Worm (Caenorhabditis elegans): ENCODE measurements around the gene dnj-1.

Gene dnj-1

DNA sequence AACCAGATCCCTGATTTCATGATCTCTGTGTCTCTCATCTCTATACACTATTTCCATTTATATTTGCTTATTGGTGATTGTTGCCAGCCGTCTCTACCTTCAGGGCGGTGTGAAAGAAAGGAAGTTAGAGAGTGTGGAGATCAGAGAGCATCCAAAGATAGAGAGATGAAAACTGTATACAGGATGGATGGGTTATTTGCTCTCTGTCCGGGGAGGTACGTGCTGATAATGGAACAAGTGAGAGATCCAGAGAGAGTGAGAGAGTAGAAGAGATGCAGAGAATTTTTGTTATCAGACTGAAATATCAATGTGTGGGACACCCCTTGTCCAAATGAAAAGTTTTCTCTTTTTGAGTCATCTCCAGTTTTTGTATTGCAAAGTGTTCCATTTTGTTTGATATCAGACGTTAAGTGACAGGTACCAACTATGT lies 14.7 kb upstream of the dnj-1 start (continued):
- TF ChIP-seq mxl-2 (GFP tag; conservative IDR thresholded peaks at IDR 0.05) = 0 out of 2 replicates have a peak, but pooled peaks have one; percentile 3
- no peak for TF ChIP-seq F26F4.8 (GFP tag; conservative IDR thresholded peaks at IDR 0.05)
- no peak for TF ChIP-seq snpc-1.2 (GFP tag; IDR thresholded peaks at IDR 0.05)
- peak; percentile 28 for TF ChIP-seq hlh-30 (tag; optimal IDR thresholded peaks at IDR 0.05; ENCODE audit: insufficient read depth)
- TF ChIP-seq spr-1 (tag; optimal IDR thresholded peaks at IDR 0.05) = no peak
- TF ChIP-seq lsy-2 (tag; optimal IDR thresholded peaks at IDR 0.05) = no peak
- TF ChIP-seq T20F7.1 (GFP tag; optimal IDR thresholded peaks at IDR 0.05) = peak; percentile 12
- peak; percentile 83 for TF ChIP-seq nhr-6 (tag; optimal IDR thresholded peaks at IDR 0.05)
- no peak for TF ChIP-seq mdt-29 (GFP tag; IDR thresholded peaks at IDR 0.05)
- no peak for TF ChIP-seq F49E8.2 (tag; optimal IDR thresholded peaks at IDR 0.05; ENCODE audit: borderline replicate concordance)
- TF ChIP-seq lin-39 (tag; optimal IDR thresholded peaks at IDR 0.05) = no peak
- no peak for TF ChIP-seq Y48G9A.11 (GFP tag; IDR thresholded peaks at IDR 0.05)
- TF ChIP-seq nhr-237 (tag; optimal IDR thresholded peaks at IDR 0.05) = no peak
- TF ChIP-seq saeg-2 (GFP tag; IDR thresholded peaks at IDR 0.05) = 0 out of 2 replicates have a peak, but pooled peaks have one; percentile 29
- TF ChIP-seq fkh-10 (GFP tag; optimal IDR thresholded peaks at IDR 0.05) = no peak
- no peak for TF ChIP-seq Y5F2A.4 (GFP tag; optimal IDR thresholded peaks at IDR 0.05)
- no peak for TF ChIP-seq zag-1 (tag; optimal IDR thresholded peaks at IDR 0.05)
- TF ChIP-seq nhr-76 (tag; optimal IDR thresholded peaks at IDR 0.05) = no peak
- TF ChIP-seq lim-7 (GFP tag; IDR thresholded peaks at IDR 0.05) = no peak
- no peak for TF ChIP-seq daf-8 (GFP tag; IDR thresholded peaks at IDR 0.05)
- no peak for TF ChIP-seq mep-1 (tag; optimal IDR thresholded peaks at IDR 0.05)
- no peak for TF ChIP-seq F44E2.7 (GFP tag; IDR thresholded peaks at IDR 0.05)
- TF ChIP-seq dmd-6 (GFP tag; IDR thresholded peaks at IDR 0.05) = peak; percentile 89
- TF ChIP-seq gei-8 (GFP tag; optimal IDR thresholded peaks at IDR 0.05) = no peak
- TF ChIP-seq nhr-102 (tag; optimal IDR thresholded peaks at IDR 0.05) = no peak
- no peak for TF ChIP-seq nhr-111 (GFP tag; optimal IDR thresholded peaks at IDR 0.05)
- TF ChIP-seq set-16 (GFP tag; IDR thresholded peaks at IDR 0.05) = no peak
- TF ChIP-seq egl-27 (tag; optimal IDR thresholded peaks at IDR 0.05) = no peak
- no peak for TF ChIP-seq daf-19 (GFP tag; conservative IDR thresholded peaks at IDR 0.05)
- peak; percentile 95 for TF ChIP-seq pqm-1 (tag; optimal IDR thresholded peaks at IDR 0.05)
- TF ChIP-seq egl-43 (GFP tag; IDR thresholded peaks at IDR 0.05) = no peak
- no peak for TF ChIP-seq zip-2 (tag; optimal IDR thresholded peaks at IDR 0.05)
- TF ChIP-seq aha-1 (tag) = peak; percentile 71
- TF ChIP-seq lir-3 (tag; optimal IDR thresholded peaks at IDR 0.05) = no peak
- no peak for TF ChIP-seq Y75B8A.6 (GFP tag; IDR thresholded peaks at IDR 0.05)
- TF ChIP-seq unc-39 (tag; optimal IDR thresholded peaks at IDR 0.05) = no peak
- peak in 1 of 2 experiments; percentile 27 for TF ChIP-seq unc-62 (GFP tag; optimal IDR thresholded peaks at IDR 0.05 in 1 of 2)
- no peak for TF ChIP-seq unc-62 (tag; optimal IDR thresholded peaks at IDR 0.05)
- TF ChIP-seq arid-1 (GFP tag; conservative IDR thresholded peaks at IDR 0.05) = no peak
- no peak for TF ChIP-seq lin-15B (tag; optimal IDR thresholded peaks at IDR 0.05)
- TF ChIP-seq ceh-62 (tag; optimal IDR thresholded peaks at IDR 0.05) = no peak
- TF ChIP-seq ZK337.2 (GFP tag; IDR thresholded peaks at IDR 0.05) = no peak
- no peak for TF ChIP-seq aly-2 (tag; optimal IDR thresholded peaks at IDR 0.05)
- no peak for TF ChIP-seq spr-3 (GFP tag; optimal IDR thresholded peaks at IDR 0.05)
- TF ChIP-seq zip-11 (GFP tag; IDR thresholded peaks at IDR 0.05) = no peak
- peak; percentile 55 for TF ChIP-seq mxl-3 (GFP tag; optimal IDR thresholded peaks at IDR 0.05)
- TF ChIP-seq tra-1 (GFP tag; IDR thresholded peaks at IDR 0.05) = peak; percentile 85
- no peak for TF ChIP-seq skn-1 (tag; optimal IDR thresholded peaks at IDR 0.05)
- no peak for TF ChIP-seq sdz-12 (GFP tag; optimal IDR thresholded peaks at IDR 0.05)
- no peak for TF ChIP-seq snpc-4 (tag; optimal IDR thresholded peaks at IDR 0.05)
- TF ChIP-seq ztf-11 (tag; optimal IDR thresholded peaks at IDR 0.05) = no peak
- TF ChIP-seq jun-1 (tag; optimal IDR thresholded peaks at IDR 0.05) = peak; percentile 25
- TF ChIP-seq nhr-28 (tag; optimal IDR thresholded peaks at IDR 0.05) = peak; percentile 70
- no peak for TF ChIP-seq hmg-1.1 (GFP tag; IDR thresholded peaks at IDR 0.05)
